Fruit fly (Drosophila melanogaster) whole organism, embryonic: ENCODE results near the gene CG44000.
A peak's percentile ranks its signal among the peaks of the same experiment; 100 is the strongest.

Experiments used
- Bgb ChIP-seq: fragments of 200-800 bp; sonication (Bioruptor generic); IDR thresholded peaks from 2 replicates; pipeline ENCODE4 v1.3.6; 2022; ENCODE audit warnings: missing biosample characterization, missing genetic modification characterization; ENCODE audit not compliant: partially characterized antibody
- Bteb2 ChIP-seq: fragments of 200-800 bp; sonication (Bioruptor generic); optimal IDR thresholded peaks from 2 replicates; lab custom pipeline; 2016; ENCODE audit warnings: missing biosample characterization, missing genetic modification characterization
- CG10959 ChIP-seq: fragments of 200-800 bp; sonication (Bioruptor generic); IDR thresholded peaks from 2 replicates; pipeline ENCODE4 v1.3.6; 2022; ENCODE audit warnings: missing biosample characterization, missing genetic modification characterization
- CG11093 ChIP-seq: fragments of 200-800 bp; sonication (Bioruptor generic); IDR thresholded peaks from 3 replicates; pipeline ENCODE4 v1.3.6; 2022; ENCODE audit warnings: missing biosample characterization, missing genetic modification characterization
- CG11456 ChIP-seq: fragments of 200-800 bp; sonication (Bioruptor generic); IDR thresholded peaks from 3 replicates; pipeline ENCODE4 v1.3.6; 2022; ENCODE audit warnings: missing biosample characterization, missing genetic modification characterization
- CG11504 ChIP-seq: fragments of 200-800 bp; sonication (Bioruptor generic); optimal IDR thresholded peaks from 3 replicates; lab custom pipeline; 2019; ENCODE audit warnings: missing biosample characterization, mild to moderate bottlenecking, missing genetic modification characterization, moderate library complexity
- CG1233 ChIP-seq: fragments of 200-800 bp; sonication (Bioruptor generic); optimal IDR thresholded peaks from 4 replicates; lab custom pipeline; 2018; ENCODE audit warnings: missing biosample characterization, mild to moderate bottlenecking, missing genetic modification characterization
- CG12942 ChIP-seq: fragments of 200-800 bp; sonication (Bioruptor generic); optimal IDR thresholded peaks from 3 replicates; lab custom pipeline; 2016; ENCODE audit warnings: missing biosample characterization, missing genetic modification characterization
- CG14014 ChIP-seq: fragments of 200-800 bp; sonication (Bioruptor generic); IDR thresholded peaks from 2 replicates; pipeline ENCODE4 v1.3.6; 2022; ENCODE audit warnings: missing biosample characterization, missing genetic modification characterization
- CG14710 ChIP-seq: fragments of 200-800 bp; sonication (Bioruptor generic); optimal IDR thresholded peaks from 3 replicates; lab custom pipeline; 2019; ENCODE audit warnings: missing biosample characterization, mild to moderate bottlenecking, missing genetic modification characterization, moderate library complexity
- CG15269 ChIP-seq: fragments of 200-800 bp; sonication (Bioruptor generic); optimal IDR thresholded peaks from 2 replicates; lab custom pipeline; 2018; ENCODE audit warnings: missing biosample characterization, mild to moderate bottlenecking, missing genetic modification characterization, moderate library complexity
- CG16863 ChIP-seq: fragments of 200-800 bp; sonication (Bioruptor generic); optimal IDR thresholded peaks from 3 replicates; lab custom pipeline; 2016; ENCODE audit warnings: missing biosample characterization, missing genetic modification characterization
- CG17385 ChIP-seq: fragments of 200-800 bp; sonication (Bioruptor generic); optimal IDR thresholded peaks from 3 replicates; lab custom pipeline; 2018; ENCODE audit warnings: missing biosample characterization, mild to moderate bottlenecking, missing genetic modification characterization
- CG31224 ChIP-seq: fragments of 200-800 bp; sonication (Bioruptor generic); IDR thresholded peaks from 2 replicates; pipeline ENCODE4 v1.3.6; 2022; ENCODE audit warnings: missing biosample characterization, missing genetic modification characterization
- CG3281 ChIP-seq: fragments of 200-800 bp; sonication (Bioruptor generic); optimal IDR thresholded peaks from 3 replicates; lab custom pipeline; 2017; ENCODE audit warnings: missing biosample characterization, mild to moderate bottlenecking, missing genetic modification characterization
- CG4360 ChIP-seq: fragments of 200-800 bp; sonication (Bioruptor generic); IDR thresholded peaks from 2 replicates; pipeline ENCODE4 v1.3.6; 2022; ENCODE audit warnings: missing biosample characterization, missing genetic modification characterization
- CG43689 ChIP-seq: fragments of 200-800 bp; sonication (Bioruptor generic); IDR thresholded peaks from 2 replicates; pipeline ENCODE4 v1.3.6; 2022; ENCODE audit warnings: missing biosample characterization, missing genetic modification characterization
- CG4820 ChIP-seq: fragments of 200-800 bp; sonication (Bioruptor generic); optimal IDR thresholded peaks from 3 replicates; lab custom pipeline; 2016; ENCODE audit warnings: missing biosample characterization, missing genetic modification characterization
- CG5245 ChIP-seq: fragments of 200-800 bp; sonication (Bioruptor generic); optimal IDR thresholded peaks from 3 replicates; lab custom pipeline; 2016; ENCODE audit warnings: missing biosample characterization, missing genetic modification characterization
- CG7357 ChIP-seq: fragments of 200-800 bp; sonication (Bioruptor generic); IDR thresholded peaks from 3 replicates; pipeline ENCODE4 v1.3.6; 2022; ENCODE audit warnings: missing biosample characterization, missing genetic modification characterization
- CTCF ChIP-seq: fragments of 200-800 bp; sonication (Bioruptor generic); optimal IDR thresholded peaks from 2 replicates; lab custom pipeline; 2017; ENCODE audit warnings: missing biosample characterization, mild to moderate bottlenecking, missing genetic modification characterization, moderate library complexity
- Dref ChIP-seq: fragments of 200-800 bp; sonication (Bioruptor generic); IDR thresholded peaks from 2 replicates; pipeline ENCODE4 v1.3.6; 2022; ENCODE audit warnings: missing biosample characterization, missing genetic modification characterization
- Drgx ChIP-seq: fragments of 200-800 bp; sonication (Bioruptor generic); IDR thresholded peaks from 2 replicates; pipeline ENCODE4 v1.3.6; 2022; ENCODE audit warnings: missing biosample characterization, missing genetic modification characterization
- Fer1 ChIP-seq: fragments of 200-800 bp; sonication (Bioruptor generic); optimal IDR thresholded peaks from 2 replicates; lab custom pipeline; 2017; ENCODE audit warnings: missing biosample characterization, mild to moderate bottlenecking, missing genetic modification characterization
- Gsc ChIP-seq: fragments of 200-800 bp; sonication (Bioruptor generic); IDR thresholded peaks from 2 replicates; pipeline ENCODE4 v1.3.6; 2022; ENCODE audit warnings: missing biosample characterization, missing genetic modification characterization
- HHEX ChIP-seq: fragments of 200-800 bp; sonication (Bioruptor generic); optimal IDR thresholded peaks from 3 replicates; lab custom pipeline; 2017; ENCODE audit warnings: missing biosample characterization, mild to moderate bottlenecking, missing genetic modification characterization, missing genetic modification reagents
- HLH54F ChIP-seq: fragments of 200-800 bp; sonication (Bioruptor generic); optimal IDR thresholded peaks from 3 replicates; lab custom pipeline; 2016; ENCODE audit warnings: missing biosample characterization, missing genetic modification characterization
- HmgZ ChIP-seq: fragments of 200-800 bp; sonication (Bioruptor generic); optimal IDR thresholded peaks from 2 replicates; lab custom pipeline; 2018; ENCODE audit warnings: missing biosample characterization, mild to moderate bottlenecking, missing genetic modification characterization
- Hmx ChIP-seq: fragments of 200-800 bp; sonication (Bioruptor generic); optimal IDR thresholded peaks from 2 replicates; lab custom pipeline; 2016; ENCODE audit warnings: missing biosample characterization, missing genetic modification characterization
- Hr3 ChIP-seq: fragments of 200-800 bp; sonication (Bioruptor generic); optimal IDR thresholded peaks from 3 replicates; lab custom pipeline; 2016; ENCODE audit warnings: missing biosample characterization, missing genetic modification characterization
- Hr51 ChIP-seq, 2 experiments: fragments of 200-800 bp; sonication (Bioruptor generic); optimal IDR thresholded peaks; 2 replicates in 1 of 2; 3 replicates in 1 of 2; lab custom pipeline; 2016 to 2018; ENCODE audit warnings: missing biosample characterization in 2 of 2, missing genetic modification characterization in 2 of 2, mild to moderate bottlenecking in 1 of 2, moderate library complexity in 1 of 2
- Hsf ChIP-seq: fragments of 200-800 bp; sonication (Bioruptor generic); optimal IDR thresholded peaks from 3 replicates; lab custom pipeline; 2016; ENCODE audit warnings: missing biosample characterization, missing genetic modification characterization
- Kr ChIP-seq: fragments of 200-800 bp; sonication (Bioruptor generic); optimal IDR thresholded peaks from 2 replicates; lab custom pipeline; 2017; ENCODE audit warnings: missing biosample characterization, mild to moderate bottlenecking, missing genetic modification characterization
- Nf-YC ChIP-seq: fragments of 200-800 bp; optimal IDR thresholded peaks from 3 replicates; lab custom pipeline; 2019; ENCODE audit warnings: missing biosample characterization, mild to moderate bottlenecking, missing genetic modification characterization, moderate library complexity
- Optix ChIP-seq: fragments of 200-800 bp; sonication (Bioruptor generic); IDR thresholded peaks from 3 replicates; pipeline ENCODE4 v1.3.6; 2022; ENCODE audit warnings: missing biosample characterization, missing genetic modification characterization
- al ChIP-seq: fragments of 200-800 bp; sonication (Bioruptor generic); IDR thresholded peaks from 2 replicates; pipeline ENCODE4 v1.3.6; 2022; ENCODE audit warnings: missing biosample characterization, missing genetic modification characterization
- amos ChIP-seq: fragments of 200-800 bp; sonication (Bioruptor generic); IDR thresholded peaks from 2 replicates; pipeline ENCODE4 v1.3.6; 2022; ENCODE audit warnings: missing biosample characterization, missing genetic modification characterization; ENCODE audit not compliant: partially characterized antibody
- bcd ChIP-seq: fragments of 200-800 bp; sonication (Bioruptor generic); optimal IDR thresholded peaks from 2 replicates; lab custom pipeline; 2017; ENCODE audit warnings: missing biosample characterization, mild to moderate bottlenecking, missing genetic modification characterization
- chif ChIP-seq, 2 experiments: fragments of 200-800 bp; sonication (Bioruptor generic); optimal IDR thresholded peaks; 3 replicates each; lab custom pipeline; 2016; ENCODE audit warnings: missing biosample characterization in 2 of 2, missing genetic modification characterization in 2 of 2
- chm ChIP-seq: fragments of 200-800 bp; sonication (Bioruptor generic); IDR thresholded peaks from 2 replicates; pipeline ENCODE4 v1.3.6; 2022; ENCODE audit warnings: missing biosample characterization, missing genetic modification characterization
- da ChIP-seq: fragments of 200-800 bp; sonication (Bioruptor generic); optimal IDR thresholded peaks from 2 replicates; lab custom pipeline; 2016; ENCODE audit warnings: missing biosample characterization, missing genetic modification characterization
- disco-r ChIP-seq: fragments of 200-800 bp; sonication (Bioruptor generic); optimal IDR thresholded peaks from 2 replicates; lab custom pipeline; 2016; ENCODE audit warnings: missing biosample characterization, missing genetic modification characterization
- dmrt11E ChIP-seq: fragments of 200-800 bp; sonication (Bioruptor generic); optimal IDR thresholded peaks from 3 replicates; lab custom pipeline; 2018; ENCODE audit warnings: missing biosample characterization, mild to moderate bottlenecking, missing genetic modification characterization, moderate library complexity
- dpn ChIP-seq, 2 experiments: fragments of 200-800 bp; sonication (Bioruptor generic); optimal IDR thresholded peaks; 3 replicates each; lab custom pipeline; 2016; ENCODE audit warnings: missing biosample characterization in 2 of 2, missing genetic modification characterization in 2 of 2
- fd102C ChIP-seq: fragments of 200-800 bp; sonication (Bioruptor generic); optimal IDR thresholded peaks from 2 replicates; lab custom pipeline; 2018; ENCODE audit warnings: missing biosample characterization, mild to moderate bottlenecking, missing genetic modification characterization, moderate library complexity
- ken ChIP-seq: fragments of 200-800 bp; sonication (Bioruptor generic); IDR thresholded peaks from 3 replicates; pipeline ENCODE4 v1.3.6; 2022; ENCODE audit warnings: missing biosample characterization, missing genetic modification characterization
- salm ChIP-seq: fragments of 200-800 bp; sonication (Bioruptor generic); optimal IDR thresholded peaks from 2 replicates; lab custom pipeline; 2018; ENCODE audit warnings: missing biosample characterization, mild to moderate bottlenecking, missing genetic modification characterization
- slou ChIP-seq: fragments of 200-800 bp; sonication (Bioruptor generic); optimal IDR thresholded peaks from 3 replicates; lab custom pipeline; 2016; ENCODE audit warnings: missing biosample characterization, missing genetic modification characterization
- ttk ChIP-seq: fragments of 200-800 bp; sonication (Bioruptor generic); IDR thresholded peaks from 2 replicates; pipeline ENCODE4 v2.1.2; 2022; ENCODE audit warnings: missing biosample characterization, missing genetic modification characterization
- z ChIP-seq: fragments of 200-800 bp; sonication (Bioruptor generic); IDR thresholded peaks from 3 replicates; pipeline ENCODE4 v1.3.6; 2022; ENCODE audit warnings: missing biosample characterization, missing genetic modification characterization

The CG44000 gene

dm6 chr2L:5070797-5071579 lies 27.9 kb downstream of the CG44000 start, which contains the start of gene RpL37A (continued):
- no peak for TF ChIP-seq CG7357 (GFP tag; lab: Robert Waterston, UW)
- peak; percentile 85 for TF ChIP-seq Hsf (GFP tag; lab: Kevin White, UChicago)
- TF ChIP-seq al (GFP tag; lab: Robert Waterston, UW) = no peak
- TF ChIP-seq CG43689 (GFP tag; lab: Robert Waterston, UW) = peak; percentile 49
- peak; percentile 35 for TF ChIP-seq Kr (GFP tag; lab: Kevin White, UChicago)
- peak; percentile 89 for TF ChIP-seq HHEX (GFP tag; lab: Kevin White, UChicago)
- TF ChIP-seq dmrt11E (tag; lab: Kevin White, UChicago) = peak; percentile 57
- peak; percentile 58 to 81 for TF ChIP-seq Hr51 (GFP tag; optimal IDR thresholded peaks at IDR 0.05; lab: Kevin White, UChicago)
- TF ChIP-seq CG5245 = peak; percentile 73
- TF ChIP-seq CTCF = peak; percentile 70
- TF ChIP-seq Fer1 = peak; percentile 92
- peak; percentile 78 for TF ChIP-seq CG11504 (tag; lab: Kevin White, UChicago)
- peak; percentile 57 for TF ChIP-seq CG15269 (tag; lab: Kevin White, UChicago)
- TF ChIP-seq CG17385 (GFP tag; lab: Kevin White, UChicago) = peak; percentile 65
- peak; percentile 60 for TF ChIP-seq fd102C (GFP tag; lab: Kevin White, UChicago)
- no peak for TF ChIP-seq Gsc
- TF ChIP-seq CG10959 (GFP tag; lab: Robert Waterston, UW) = no peak
- TF ChIP-seq Optix (GFP tag; lab: Robert Waterston, UW) = peak; percentile 76
- peak; percentile 3 to 64 for TF ChIP-seq chif (GFP tag; optimal IDR thresholded peaks at IDR 0.05; lab: Kevin White, UChicago)
- TF ChIP-seq CG31224 (GFP tag; lab: Robert Waterston, UW) = peak; percentile 51
- peak; percentile 74 for TF ChIP-seq salm (tag; lab: Kevin White, UChicago)
- TF ChIP-seq z (GFP tag; lab: Robert Waterston, UW) = peak; percentile 27; the same call in 1 of the 3 replicates
- peak; percentile 48 for TF ChIP-seq amos (GFP tag; lab: Robert Waterston, UW)
- peak; percentile 84 for TF ChIP-seq CG14710 (tag; lab: Kevin White, UChicago)
- peak; percentile 90 for TF ChIP-seq bcd (GFP tag; lab: Kevin White, UChicago)
- peak; percentile 79 for TF ChIP-seq slou (GFP tag; lab: Kevin White, UChicago)
- TF ChIP-seq CG1233 = peak; percentile 78
- peak; percentile 72 to 90 for TF ChIP-seq dpn (GFP tag; optimal IDR thresholded peaks at IDR 0.05; lab: Kevin White, UChicago)
- peak; percentile 86 for TF ChIP-seq CG11456 (GFP tag; lab: Robert Waterston, UW)
- peak; percentile 50; the same call in 1 of the 2 replicates for TF ChIP-seq Bgb
- TF ChIP-seq chm = peak; percentile 84
- no peak for TF ChIP-seq CG4360 (GFP tag; lab: Robert Waterston, UW)
- TF ChIP-seq HmgZ (tag; lab: Kevin White, UChicago) = peak; percentile 90
- TF ChIP-seq Bteb2 (GFP tag; lab: Kevin White, UChicago) = peak; percentile 80
- peak; percentile 70 for TF ChIP-seq Nf-YC (tag; lab: Kevin White, UChicago)
- TF ChIP-seq Drgx (GFP tag; lab: Robert Waterston, UW) = no peak
- TF ChIP-seq CG11093 (GFP tag; lab: Robert Waterston, UW) = no peak
- peak; percentile 76 for TF ChIP-seq da (GFP tag; lab: Kevin White, UChicago)
- TF ChIP-seq CG16863 = peak; percentile 62
- peak; percentile 76 for TF ChIP-seq Dref
- TF ChIP-seq Hr3 = peak; percentile 13
- TF ChIP-seq ttk = peak; percentile 57
- peak; percentile 72 for TF ChIP-seq CG14014 (GFP tag; lab: Robert Waterston, UW)
- TF ChIP-seq HLH54F = peak; percentile 61
- peak; percentile 89 for TF ChIP-seq CG3281 (GFP tag; lab: Kevin White, UChicago)
- peak; percentile 13 for TF ChIP-seq Hmx (GFP tag; lab: Kevin White, UChicago)
- TF ChIP-seq CG4820 (GFP tag; lab: Kevin White, UChicago) = peak; percentile 53
- peak; percentile 48 for TF ChIP-seq CG12942 (GFP tag; lab: Kevin White, UChicago)
- TF ChIP-seq ken (GFP tag; lab: Robert Waterston, UW) = peak; percentile 82
- peak; percentile 72 for TF ChIP-seq disco-r
